Worm (Caenorhabditis elegans) whole organism, L2 larva: ENCODE data around the gene Y73C8C.10.

Experiments
- F13H6.1 ChIP-seq: sonication (generic microtip); optimal IDR thresholded peaks from 2 replicates; lab custom pipeline; 2016; ENCODE audit warnings: missing genetic modification characterization, missing compliant biosample characterization
- R02D3.7 ChIP-seq: fragments of 150-350 bp; optimal IDR thresholded peaks from 2 replicates; lab custom pipeline; 2014; ENCODE audit warnings: missing biosample characterization, missing genetic modification characterization
- Y55F3AM.14 ChIP-seq: fragments of 200-800 bp; sonication (Bioruptor generic); optimal IDR thresholded peaks from 2 replicates; lab custom pipeline; 2018; ENCODE audit warnings: mild to moderate bottlenecking, missing genetic modification characterization, missing compliant biosample characterization
- ZK546.5 ChIP-seq: sonication (generic microtip); optimal IDR thresholded peaks from 2 replicates; lab custom pipeline; 2017; ENCODE audit warnings: missing biosample characterization, missing genetic modification characterization
- alr-1 ChIP-seq: fragments of 150-350 bp; optimal IDR thresholded peaks from 2 replicates; lab custom pipeline; 2014; ENCODE audit warnings: missing biosample characterization, missing genetic modification characterization
- ama-1 ChIP-seq: fragments of 150-350 bp; optimal IDR thresholded peaks from 2 replicates; lab custom pipeline; 2018; ENCODE audit warnings: inconsistent platforms
- blmp-1 ChIP-seq: sonication (generic microtip); optimal IDR thresholded peaks from 2 replicates; lab custom pipeline; 2017; ENCODE audit warnings: missing genetic modification characterization, mild to moderate bottlenecking, missing compliant biosample characterization, antibody characterized with exemption, moderate library complexity; ENCODE audit not compliant: insufficient read depth
- ceh-16 ChIP-seq: fragments of 150-350 bp; optimal IDR thresholded peaks from 2 replicates; lab custom pipeline; 2014; ENCODE audit warnings: missing biosample characterization, missing genetic modification characterization
- ceh-82 ChIP-seq: fragments of 150-350 bp; optimal IDR thresholded peaks from 2 replicates; lab custom pipeline; 2014; ENCODE audit warnings: missing biosample characterization, missing genetic modification characterization
- dmd-4 ChIP-seq: sonication (generic microtip); optimal IDR thresholded peaks from 2 replicates; lab custom pipeline; 2017; ENCODE audit warnings: missing biosample characterization, missing genetic modification characterization
- egl-27 ChIP-seq: sonication (generic microtip); optimal IDR thresholded peaks from 3 replicates; lab custom pipeline; 2017; ENCODE audit warnings: missing biosample characterization, missing genetic modification reagents, missing genetic modification characterization
- elt-1 ChIP-seq: fragments of 150-350 bp; optimal IDR thresholded peaks from 2 replicates; lab custom pipeline; 2014; ENCODE audit warnings: missing biosample characterization, missing genetic modification characterization
- elt-3 ChIP-seq: sonication (generic microtip); optimal IDR thresholded peaks from 2 replicates; lab custom pipeline; 2017; ENCODE audit warnings: missing biosample characterization, missing genetic modification characterization
- gmeb-1 ChIP-seq: fragments of 150-350 bp; optimal IDR thresholded peaks from 2 replicates; lab custom pipeline; 2014; ENCODE audit warnings: missing biosample characterization, missing genetic modification characterization
- lin-11 ChIP-seq: fragments of 150-350 bp; sonication (generic microtip); optimal IDR thresholded peaks from 2 replicates; lab custom pipeline; 2014; ENCODE audit warnings: missing biosample characterization, missing genetic modification characterization, inconsistent platforms, mixed read lengths
- lin-13 ChIP-seq: fragments of 150-350 bp; optimal IDR thresholded peaks from 2 replicates; lab custom pipeline; 2014; ENCODE audit warnings: missing biosample characterization, missing genetic modification reagents, missing genetic modification characterization
- mab-5 ChIP-seq: fragments of 150-350 bp; optimal IDR thresholded peaks from 2 replicates; lab custom pipeline; 2014; ENCODE audit warnings: missing biosample characterization, missing genetic modification characterization
- mbf-1 ChIP-seq: sonication (generic microtip); optimal IDR thresholded peaks from 2 replicates; lab custom pipeline; 2017; ENCODE audit warnings: missing biosample characterization, missing genetic modification characterization
- nhr-10 ChIP-seq: sonication (generic microtip); optimal IDR thresholded peaks from 2 replicates; lab custom pipeline; 2017; ENCODE audit warnings: missing biosample characterization, missing genetic modification characterization
- nhr-11 ChIP-seq: fragments of 150-350 bp; optimal IDR thresholded peaks from 2 replicates; lab custom pipeline; 2014; ENCODE audit warnings: missing biosample characterization, missing genetic modification characterization
- nhr-12 ChIP-seq: fragments of 150-350 bp; optimal IDR thresholded peaks from 2 replicates; lab custom pipeline; 2014; ENCODE audit warnings: missing biosample characterization, missing genetic modification characterization
- nhr-129 ChIP-seq: fragments of 150-350 bp; optimal IDR thresholded peaks from 2 replicates; lab custom pipeline; 2014; ENCODE audit warnings: missing biosample characterization, missing genetic modification characterization
- nhr-21 ChIP-seq: fragments of 150-350 bp; optimal IDR thresholded peaks from 2 replicates; lab custom pipeline; 2014; ENCODE audit warnings: missing biosample characterization, missing genetic modification characterization
- nhr-25 ChIP-seq: fragments of 150-350 bp; sonication (generic microtip); optimal IDR thresholded peaks from 3 replicates; lab custom pipeline; 2014; ENCODE audit warnings: missing biosample characterization, missing genetic modification characterization
- nhr-6 ChIP-seq: fragments of 150-350 bp; optimal IDR thresholded peaks from 2 replicates; lab custom pipeline; 2014; ENCODE audit warnings: missing biosample characterization, missing genetic modification characterization
- nhr-77 ChIP-seq: fragments of 150-350 bp; optimal IDR thresholded peaks from 2 replicates; lab custom pipeline; 2014; ENCODE audit warnings: missing biosample characterization, missing genetic modification characterization
- skn-1 ChIP-seq: sonication (generic microtip); optimal IDR thresholded peaks from 2 replicates; lab custom pipeline; 2017; ENCODE audit warnings: missing biosample characterization, missing genetic modification characterization
- sma-3 ChIP-seq: sonication (generic microtip); optimal IDR thresholded peaks from 2 replicates; lab custom pipeline; 2016; ENCODE audit warnings: missing genetic modification reagents, missing genetic modification characterization, missing compliant biosample characterization
- sma-9 ChIP-seq, 2 experiments: fragments of 150-350 bp in 1 of 2; sonication (generic microtip) in 1 of 2; optimal IDR thresholded peaks; 2 replicates each; lab custom pipeline; 2014 to 2016; ENCODE audit warnings: missing genetic modification characterization in 2 of 2, mild to moderate bottlenecking in 1 of 2, missing biosample characterization in 1 of 2, missing compliant biosample characterization in 1 of 2, missing genetic modification reagents in 1 of 2, moderate library complexity in 1 of 2
- snpc-4 ChIP-seq: fragments of 150-350 bp; optimal IDR thresholded peaks from 2 replicates; lab custom pipeline; 2014; ENCODE audit warnings: missing biosample characterization, missing genetic modification characterization
- unc-55 ChIP-seq: fragments of 150-350 bp; sonication (generic microtip); optimal IDR thresholded peaks from 3 replicates; lab custom pipeline; 2014; ENCODE audit warnings: missing biosample characterization, missing genetic modification reagents, missing genetic modification characterization
- unc-62 ChIP-seq: fragments of 150-350 bp; optimal IDR thresholded peaks from 2 replicates; lab custom pipeline; 2014; ENCODE audit warnings: missing biosample characterization, missing genetic modification reagents, missing genetic modification characterization
- zag-1 ChIP-seq: fragments of 150-350 bp; optimal IDR thresholded peaks from 2 replicates; lab custom pipeline; 2014; ENCODE audit warnings: missing biosample characterization, missing genetic modification characterization
- ztf-11 ChIP-seq: sonication (generic microtip); optimal IDR thresholded peaks from 2 replicates; lab custom pipeline; 2017; ENCODE audit warnings: missing biosample characterization, missing genetic modification characterization
- ztf-4 ChIP-seq: fragments of 150-350 bp; optimal IDR thresholded peaks from 2 replicates; lab custom pipeline; 2014; ENCODE audit warnings: missing biosample characterization, missing genetic modification characterization

The Y73C8C.10 gene

DNA sequence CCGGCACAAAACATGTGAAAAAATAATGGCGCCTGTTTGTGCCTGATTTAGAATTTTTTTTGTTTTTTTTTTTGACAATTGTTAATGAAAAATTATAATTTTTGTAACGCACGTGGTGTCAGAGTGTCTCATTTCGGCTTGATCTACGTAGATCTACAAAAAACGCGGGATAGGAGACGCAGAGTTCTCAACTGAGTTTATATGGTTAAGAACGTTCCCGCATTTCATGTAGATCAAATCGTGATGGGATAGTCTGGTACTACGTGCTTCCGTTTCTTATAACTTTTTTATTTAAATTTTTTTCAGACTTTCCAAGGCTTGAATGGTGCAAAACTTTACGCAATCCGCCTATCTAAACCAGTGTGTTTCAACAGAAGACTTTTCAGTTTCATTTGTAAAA, 1.2 kb upstream of the Y73C8C.10 start, which contains the start of gene tat-6:
Gene tat-6, plus strand, starts transcription at position 301 of the 400 bp plus-strand sequence.
- TF ChIP-seq R02D3.7 (tag; lab: Kevin White, UChicago) = no peak
- no peak for TF ChIP-seq skn-1 (tag; lab: Kevin White, UChicago)
- TF ChIP-seq snpc-4 (tag; lab: Kevin White, UChicago) = no peak

- TF ChIP-seq R02D3.7 (tag; lab: Kevin White, UChicago) = no peak
- TF ChIP-seq zag-1 (tag; lab: Kevin White, UChicago) = no peak
- TF ChIP-seq ztf-11 (tag; lab: Kevin White, UChicago) = no peak
- no peak for TF ChIP-seq dmd-4
- TF ChIP-seq mbf-1 (tag; lab: Kevin White, UChicago) = no peak
- no peak for TF ChIP-seq lin-11 (tag; lab: Kevin White, UChicago)
- TF ChIP-seq sma-9 (GFP tag; optimal IDR thresholded peaks at IDR 0.05; lab: Kevin White, UChicago) = no peak
- TF ChIP-seq sma-9 (tag; optimal IDR thresholded peaks at IDR 0.05; lab: Kevin White, UChicago) = no peak
- TF ChIP-seq elt-3 (tag; lab: Kevin White, UChicago) = no peak
- no peak for TF ChIP-seq mab-5
- TF ChIP-seq nhr-77 (tag; lab: Kevin White, UChicago) = no peak
- TF ChIP-seq nhr-25 (tag; lab: Kevin White, UChicago) = no peak
Observed at ce11 chrV:3124912-3125311, 2.7 kb downstream of the Y73C8C.10 start, which contains the start of gene Y73C8C.12. Gene Y73C8C.12 (plus strand): TSS chrV:3125212.

DNA sequence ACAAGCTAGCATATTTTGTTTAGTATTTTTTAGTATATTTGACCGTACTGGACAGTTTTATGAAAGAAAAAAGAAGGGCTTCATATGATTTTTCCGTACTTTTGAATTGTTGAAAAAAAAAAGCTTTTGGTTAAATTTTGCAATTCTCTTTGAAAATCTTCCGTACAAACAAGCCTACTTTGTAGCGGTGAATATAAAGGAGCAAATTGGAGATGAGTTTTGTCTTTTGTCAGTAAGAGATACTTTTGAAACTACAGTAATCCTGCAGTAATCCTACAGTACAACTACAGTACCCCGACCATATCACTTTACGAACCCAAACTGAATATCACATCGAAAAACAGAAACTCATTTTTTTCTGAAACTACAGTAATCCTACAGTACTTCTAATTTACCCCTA, 5.2 kb downstream of the Y73C8C.10 start:
- TF ChIP-seq lin-11 (tag; lab: Kevin White, UChicago) (no peak), sma-3 (GFP tag; lab: Kevin White, UChicago) (no peak), ceh-16 (tag; lab: Kevin White, UChicago) (no peak), Y55F3AM.14 (GFP tag; lab: Kevin White, UChicago) (no peak), ztf-4 (tag; lab: Kevin White, UChicago) (no peak), gmeb-1 (no peak), blmp-1 (tag; lab: Kevin White, UChicago) (no peak)

ce11 chrV:3121743-3122142, 5.8 kb downstream of the Y73C8C.10 start, which contains the start of gene srt-56:
Gene srt-56 (minus strand): TSS chrV:3121843.
- TF ChIP-seq egl-27 (no peak), alr-1 (tag; lab: Kevin White, UChicago) (no peak), unc-55 (GFP tag; lab: Kevin White, UChicago) (no peak), unc-62 (GFP tag; lab: Kevin White, UChicago) (no peak), elt-1 (tag; lab: Kevin White, UChicago) (no peak), dmd-4 (no peak), skn-1 (tag; lab: Kevin White, UChicago) (no peak), lin-13 (GFP tag; lab: Kevin White, UChicago) (no peak), ama-1 (lab: Kevin White, UChicago) (no peak)
- TF ChIP-seq, all 48 proteins: peak for 0

DNA sequence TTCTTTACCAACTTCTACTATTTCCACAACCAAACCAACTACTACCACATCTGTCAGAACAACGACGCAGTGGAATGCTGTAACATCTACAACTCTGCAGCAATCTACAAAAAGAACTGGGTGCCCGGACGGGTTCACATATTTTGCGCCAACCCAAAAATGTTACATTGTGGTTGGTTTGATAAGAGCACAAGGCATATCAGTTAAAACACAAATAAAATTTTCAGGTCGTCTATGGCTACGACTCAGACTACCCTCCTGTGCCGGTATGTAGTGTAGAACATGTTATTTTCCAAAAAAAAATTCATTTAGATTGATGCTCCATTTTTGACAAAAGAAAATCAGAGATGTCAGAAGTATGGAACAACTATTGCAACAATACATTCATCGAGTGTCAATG, 8.4 kb downstream of the Y73C8C.10 start:
- TF ChIP-seq nhr-12 (no peak), unc-55 (GFP tag; lab: Kevin White, UChicago) (no peak), mab-5 (no peak), snpc-4 (tag; lab: Kevin White, UChicago) (no peak), elt-1 (tag; lab: Kevin White, UChicago) (no peak), blmp-1 (tag; lab: Kevin White, UChicago) (no peak), egl-27 (no peak), nhr-21 (no peak), nhr-11 (no peak), nhr-129 (tag; lab: Kevin White, UChicago) (no peak), dmd-4 (no peak), nhr-10 (tag; lab: Kevin White, UChicago) (no peak), nhr-77 (tag; lab: Kevin White, UChicago) (no peak), lin-13 (GFP tag; lab: Kevin White, UChicago) (no peak), nhr-6 (tag; lab: Kevin White, UChicago) (no peak), ZK546.5 (no peak), alr-1 (tag; lab: Kevin White, UChicago) (no peak), sma-3 (GFP tag; lab: Kevin White, UChicago) (no peak), F13H6.1 (no peak), ceh-82 (no peak)
